Fruit fly (Drosophila melanogaster) Kc167 (cell line): ENCODE results near the gene CG17272.

Experiments
- Myc ChIP-seq: fragments of >200 bp; optimal IDR thresholded peaks from 2 replicates; lab custom pipeline; 2017; ENCODE audit warnings: missing external identifiers
- Sin3A ChIP-seq: fragments of >200 bp; optimal IDR thresholded peaks from 2 replicates; lab custom pipeline; 2018; ENCODE audit warnings: missing external identifiers
- h ChIP-seq: fragments of >200 bp; optimal IDR thresholded peaks from 3 replicates; lab custom pipeline; 2018; ENCODE audit warnings: missing external identifiers
- insv ChIP-seq: fragments of >200 bp; optimal IDR thresholded peaks from 3 replicates; lab custom pipeline; 2018; ENCODE audit warnings: missing external identifiers
- psq ChIP-seq: fragments of >200 bp; optimal IDR thresholded peaks from 2 replicates; lab custom pipeline; 2017; ENCODE audit warnings: missing external identifiers
- ttk ChIP-seq: sonication (Bioruptor generic); optimal IDR thresholded peaks from 2 replicates; lab custom pipeline; 2017; ENCODE audit warnings: missing external identifiers

- no peak for TF ChIP-seq insv (lab: Kevin White, UChicago)
- TF ChIP-seq Myc (lab: Kevin White, UChicago), result no peak
- no peak for TF ChIP-seq psq (lab: Kevin White, UChicago)
- no peak for TF ChIP-seq h
- TF ChIP-seq Sin3A (lab: Kevin White, UChicago), result no peak
- TF ChIP-seq ttk, result no peak
Observed at dm6 chr3R:20823704-20824454, at the start of gene CG17272.
